Worm (Caenorhabditis elegans): ENCODE results near the gene ZC449.4.

- TF ChIP-seq pha-4 (tag; optimal IDR thresholded peaks at IDR 0.05) (no peak), nhr-237 (tag; optimal IDR thresholded peaks at IDR 0.05) (no peak), blmp-1 (tag; optimal IDR thresholded peaks at IDR 0.05) (no peak)
Observed at ce11 chrX:5004940-5005339, 28.8 kb downstream of the ZC449.4 start, which contains the start of gene hsd-2.

Measured in whole organism, mixed stage, embryonic.